Worm (Caenorhabditis elegans) whole organism, L1 larva: ENCODE data around the gene VC5.2.
A peak's percentile ranks its signal among the peaks of the same experiment; 100 is the strongest.

Experiments
- C04F5.9 ChIP-seq: sonication (generic microtip); optimal IDR thresholded peaks from 2 replicates; lab custom pipeline; 2016; ENCODE audit warnings: missing genetic modification characterization, missing compliant biosample characterization
- F16B12.6 ChIP-seq: fragments of 150-350 bp; optimal IDR thresholded peaks from 2 replicates; lab custom pipeline; 2014; ENCODE audit warnings: missing biosample characterization, missing genetic modification characterization
- aly-2 ChIP-seq: fragments of 150-350 bp; optimal IDR thresholded peaks from 2 replicates; lab custom pipeline; 2014; ENCODE audit warnings: missing biosample characterization, missing genetic modification characterization
- blmp-1 ChIP-seq: fragments of 150-350 bp; optimal IDR thresholded peaks from 2 replicates; lab custom pipeline; 2014; ENCODE audit warnings: missing biosample characterization, missing genetic modification characterization
- ceh-88 ChIP-seq: fragments of 200-800 bp; sonication (Bioruptor generic); IDR thresholded peaks from 2 replicates; pipeline ENCODE4 v1.3.6; 2022; ENCODE audit warnings: missing genetic modification characterization, missing compliant biosample characterization
- ceh-90 ChIP-seq: sonication (generic microtip); optimal IDR thresholded peaks from 2 replicates; lab custom pipeline; 2016; ENCODE audit warnings: missing genetic modification characterization, missing compliant biosample characterization
- dpl-1 ChIP-seq, 3 experiments: fragments of 150-350 bp in 2 of 3; sonication (generic microtip) in 1 of 3; optimal IDR thresholded peaks; 2 replicates each; lab custom pipeline; 2014 to 2017; ENCODE audit warnings: missing biosample characterization in 3 of 3, missing genetic modification characterization in 3 of 3, missing genetic modification reagents in 3 of 3
- efl-1 ChIP-seq, 4 experiments: fragments of 150-350 bp; optimal IDR thresholded peaks in 3 of 4; peaks in 1 of 4; 1 replicate in 1 of 4; 2 replicates in 3 of 4; lab custom pipeline; 2014; ENCODE audit warnings: missing biosample characterization in 2 of 4, missing genetic modification characterization in 2 of 4, missing genetic modification reagents in 2 of 4
- efl-3 ChIP-seq: fragments of 200-800 bp; sonication (Bioruptor generic); optimal IDR thresholded peaks from 2 replicates; lab custom pipeline; 2018; ENCODE audit warnings: mild to moderate bottlenecking, missing genetic modification characterization, missing compliant biosample characterization
- egl-13 ChIP-seq: sonication (generic microtip); optimal IDR thresholded peaks from 2 replicates; lab custom pipeline; 2016; ENCODE audit warnings: missing genotype, missing genetic modification reagents, missing genetic modification characterization, missing compliant biosample characterization
- elt-2 ChIP-seq: sonication (generic microtip); optimal IDR thresholded peaks from 2 replicates; lab custom pipeline; 2016; ENCODE audit warnings: missing genetic modification characterization, mild to moderate bottlenecking, inconsistent platforms, missing compliant biosample characterization, missing genetic modification reagents
- elt-3 ChIP-seq, 6 experiments: fragments of 150-350 bp in 1 of 6; sonication (generic microtip); optimal IDR thresholded peaks; 2 replicates each; lab custom pipeline; 2017 to 2018; ENCODE audit warnings: missing biosample characterization in 6 of 6, missing genetic modification characterization in 6 of 6, inconsistent platforms in 1 of 6
- grh-1 ChIP-seq: fragments of 200-800 bp; sonication (Bioruptor generic); IDR thresholded peaks from 2 replicates; pipeline ENCODE4 v1.3.6; 2022; ENCODE audit warnings: missing genetic modification reagents, missing genetic modification characterization, missing compliant biosample characterization
- hlh-17 ChIP-seq: fragments of 200-800 bp; sonication (Bioruptor generic); optimal IDR thresholded peaks from 2 replicates; lab custom pipeline; 2018; ENCODE audit warnings: missing genetic modification characterization, mild to moderate bottlenecking, missing compliant biosample characterization, moderate library complexity, borderline replicate concordance
- hlh-4 ChIP-seq: sonication (generic microtip); optimal IDR thresholded peaks from 2 replicates; lab custom pipeline; 2016; ENCODE audit warnings: mild to moderate bottlenecking, missing genetic modification characterization, missing compliant biosample characterization
- isw-1 ChIP-seq: fragments of 200-800 bp; sonication (Bioruptor generic); IDR thresholded peaks from 2 replicates; pipeline ENCODE4 v1.3.6; 2022; ENCODE audit warnings: missing genetic modification characterization, missing compliant biosample characterization
- jun-1 ChIP-seq: fragments of 150-350 bp; optimal IDR thresholded peaks from 2 replicates; lab custom pipeline; 2014; ENCODE audit warnings: missing biosample characterization, missing genetic modification reagents, missing genetic modification characterization
- lin-13 ChIP-seq: fragments of 150-350 bp; optimal IDR thresholded peaks from 2 replicates; lab custom pipeline; 2014; ENCODE audit warnings: missing biosample characterization, missing genetic modification reagents, missing genetic modification characterization
- lin-14 ChIP-seq: fragments of 200-800 bp; sonication (Bioruptor generic); optimal IDR thresholded peaks from 2 replicates; lab custom pipeline; 2018; ENCODE audit warnings: mild to moderate bottlenecking, missing genetic modification characterization, moderate library complexity, missing compliant biosample characterization
- lin-39 ChIP-seq: fragments of 150-350 bp; optimal IDR thresholded peaks from 2 replicates; lab custom pipeline; 2014; ENCODE audit warnings: missing biosample characterization, missing genetic modification reagents, missing genetic modification characterization
- lir-3 ChIP-seq: sonication (generic microtip); optimal IDR thresholded peaks from 2 replicates; lab custom pipeline; 2016; ENCODE audit warnings: mild to moderate bottlenecking, missing genetic modification characterization, moderate library complexity, missing compliant biosample characterization; ENCODE audit not compliant: poor library complexity
- mef-2 ChIP-seq: fragments of 150-350 bp; optimal IDR thresholded peaks from 2 replicates; lab custom pipeline; 2014; ENCODE audit warnings: missing biosample characterization, missing genetic modification characterization
- nhr-237 ChIP-seq: fragments of 150-350 bp; optimal IDR thresholded peaks from 2 replicates; lab custom pipeline; 2014; ENCODE audit warnings: missing biosample characterization, missing genetic modification characterization
- nhr-47 ChIP-seq: sonication (generic microtip); optimal IDR thresholded peaks from 2 replicates; lab custom pipeline; 2016; ENCODE audit warnings: mild to moderate bottlenecking, missing genetic modification characterization, moderate library complexity, missing compliant biosample characterization
- nhr-84 ChIP-seq: sonication (generic microtip); optimal IDR thresholded peaks from 2 replicates; lab custom pipeline; 2017; ENCODE audit warnings: missing biosample characterization, missing genetic modification characterization
- nhr-85 ChIP-seq: sonication (generic microtip); peaks from one replicate; lab custom pipeline; 2016; ENCODE audit warnings: missing genetic modification characterization, inconsistent platforms, missing compliant biosample characterization
- nhr-90 ChIP-seq: sonication (generic microtip); optimal IDR thresholded peaks from 2 replicates; lab custom pipeline; 2016; ENCODE audit warnings: mild to moderate bottlenecking, missing genetic modification characterization, missing compliant biosample characterization; ENCODE audit not compliant: poor library complexity
- pqm-1 ChIP-seq: sonication (generic microtip); optimal IDR thresholded peaks from 3 replicates; lab custom pipeline; 2017; ENCODE audit warnings: missing biosample characterization, missing genetic modification characterization
- snpc-4 ChIP-seq: fragments of 150-350 bp; optimal IDR thresholded peaks from 2 replicates; lab custom pipeline; 2014; ENCODE audit warnings: missing biosample characterization, missing genetic modification characterization
- swsn-7 ChIP-seq: sonication (generic microtip); optimal IDR thresholded peaks from 2 replicates; lab custom pipeline; 2016; ENCODE audit warnings: missing genetic modification characterization, missing compliant biosample characterization
- tbx-2 ChIP-seq: sonication (generic microtip); optimal IDR thresholded peaks from 2 replicates; lab custom pipeline; 2016; ENCODE audit warnings: missing genetic modification characterization, missing compliant biosample characterization
- tlp-1 ChIP-seq: fragments of 150-350 bp; optimal IDR thresholded peaks from 2 replicates; lab custom pipeline; 2014; ENCODE audit warnings: missing biosample characterization, missing genetic modification characterization
- unc-30 ChIP-seq: sonication (generic microtip); optimal IDR thresholded peaks from 2 replicates; lab custom pipeline; 2017; ENCODE audit warnings: missing biosample characterization, missing genetic modification characterization
- unc-62 ChIP-seq: fragments of 150-350 bp; optimal IDR thresholded peaks from 2 replicates; lab custom pipeline; 2014; ENCODE audit warnings: missing biosample characterization, missing genetic modification reagents, missing genetic modification characterization
- vab-15 ChIP-seq: sonication (generic microtip); optimal IDR thresholded peaks from 2 replicates; lab custom pipeline; 2017; ENCODE audit warnings: missing genotype, mild to moderate bottlenecking, missing genetic modification characterization, missing compliant biosample characterization
- xbp-1 ChIP-seq: sonication (generic microtip); optimal IDR thresholded peaks from 2 replicates; lab custom pipeline; 2016; ENCODE audit warnings: missing genetic modification characterization, missing compliant biosample characterization
- zag-1 ChIP-seq: fragments of 150-350 bp; optimal IDR thresholded peaks from 2 replicates; lab custom pipeline; 2014; ENCODE audit warnings: missing biosample characterization, missing genetic modification characterization
- zip-4 ChIP-seq: fragments of 200-800 bp; sonication (Bioruptor generic); optimal IDR thresholded peaks from 2 replicates; lab custom pipeline; 2018; ENCODE audit warnings: mild to moderate bottlenecking, missing genetic modification characterization, moderate library complexity, missing compliant biosample characterization
- ztf-11 ChIP-seq, 2 experiments: sonication (generic microtip); optimal IDR thresholded peaks; 2 replicates each; lab custom pipeline; 2016 to 2017; ENCODE audit warnings: missing genetic modification characterization in 2 of 2, missing biosample characterization in 1 of 2, missing compliant biosample characterization in 1 of 2

Gene VC5.2

ce11 chrV:7118796-7119195 lies 33.0 kb downstream of the VC5.2 start, which contains the start of gene srx-33:
srx-33 (minus strand) TSS chrV:7118896.
- TF ChIP-seq nhr-237 (tag; lab: Kevin White, UChicago) = no peak
- TF ChIP-seq egl-13 (tag; lab: Kevin White, UChicago) = no peak

ce11 chrV:7120168-7120567 lies 34.4 kb downstream of the VC5.2 start, which contains the start of gene srx-34:
srx-34 (minus strand) TSS chrV:7120268.
- no peak for TF ChIP-seq unc-30 (tag; lab: Kevin White, UChicago)
- no peak for TF ChIP-seq nhr-47
- TF ChIP-seq C04F5.9 (tag; lab: Kevin White, UChicago) = no peak
- TF ChIP-seq zag-1 = no peak
- TF ChIP-seq isw-1 (GFP tag; lab: Robert Waterston, UW) = no peak
- no peak for TF ChIP-seq lin-13 (GFP tag; lab: Kevin White, UChicago)
- TF ChIP-seq lir-3 = no peak
- TF ChIP-seq lin-39 (tag; lab: Kevin White, UChicago) = no peak

- TF ChIP-seq elt-2 (tag; lab: Kevin White, UChicago) = no peak
- no peak for TF ChIP-seq zip-4
- no peak for TF ChIP-seq tbx-2 (tag; lab: Kevin White, UChicago)
- no peak for TF ChIP-seq blmp-1 (tag; lab: Kevin White, UChicago)
- TF ChIP-seq lin-13 (GFP tag; lab: Kevin White, UChicago) = no peak
- no peak for TF ChIP-seq nhr-85 (tag; lab: Kevin White, UChicago)
- TF ChIP-seq snpc-4 (tag; lab: Kevin White, UChicago) = no peak
Observed at ce11 chrV:7123188-7123708, 37.5 kb downstream of the VC5.2 start, which contains the start of gene lmd-5. lmd-5 (plus strand) TSS chrV:7123658.

ce11 chrV:7123979-7124378 lies 38.2 kb downstream of the VC5.2 start:
- no peak for TF ChIP-seq aly-2 (tag; lab: Kevin White, UChicago)
- TF ChIP-seq dpl-1 (GFP tag; optimal IDR thresholded peaks at IDR 0.05; lab: Kevin White, UChicago) = no peak
- no peak for TF ChIP-seq C04F5.9 (tag; lab: Kevin White, UChicago)
- TF ChIP-seq unc-62 = no peak
- no peak for TF ChIP-seq nhr-90 (tag; lab: Kevin White, UChicago)
- TF ChIP-seq nhr-47 = no peak
- TF ChIP-seq ceh-90 = no peak
- no peak for TF ChIP-seq pqm-1 (tag; lab: Kevin White, UChicago)
- TF ChIP-seq vab-15 (tag; lab: Kevin White, UChicago) = no peak
- no peak for TF ChIP-seq hlh-4 (tag; lab: Kevin White, UChicago)
- no peak for TF ChIP-seq lir-3
- TF ChIP-seq ztf-11 (tag; optimal IDR thresholded peaks at IDR 0.05; lab: Kevin White, UChicago) = no peak
- no peak for TF ChIP-seq hlh-17 (GFP tag; lab: Kevin White, UChicago)
- no peak for TF ChIP-seq elt-3 (tag; optimal IDR thresholded peaks at IDR 0.05; lab: Kevin White, UChicago)
- no peak for TF ChIP-seq nhr-85 (tag; lab: Kevin White, UChicago)
- TF ChIP-seq swsn-7 = no peak
- TF ChIP-seq jun-1 (tag; lab: Kevin White, UChicago) = no peak

- TF ChIP-seq efl-1 (optimal IDR thresholded peaks at IDR 0.05; lab: Kevin White, UChicago) (no peak), efl-1 (GFP tag; optimal IDR thresholded peaks at IDR 0.05 in 1 of 2; lab: Kevin White, UChicago) (peak in 1 of 2 experiments; percentile 13), swsn-7 (no peak)
Observed at ce11 chrV:7129460-7129859, 43.7 kb downstream of the VC5.2 start, which contains the start of gene T01C4.8. T01C4.8 (minus strand) TSS chrV:7129560.

ce11 chrV:7130974-7131373 lies 45.2 kb downstream of the VC5.2 start, which contains the start of gene srx-36:
srx-36 (minus strand) TSS chrV:7131074.
- TF ChIP-seq lin-14 (no peak), pqm-1 (tag; lab: Kevin White, UChicago) (no peak), efl-3 (no peak), tlp-1 (tag; lab: Kevin White, UChicago) (no peak), isw-1 (GFP tag; lab: Robert Waterston, UW) (no peak), aly-2 (tag; lab: Kevin White, UChicago) (no peak), xbp-1 (no peak), hlh-4 (tag; lab: Kevin White, UChicago) (no peak), nhr-47 (no peak), swsn-7 (no peak), F16B12.6 (tag; lab: Kevin White, UChicago) (no peak), lin-13 (GFP tag; lab: Kevin White, UChicago) (no peak), nhr-85 (tag; lab: Kevin White, UChicago) (no peak), nhr-84 (tag; lab: Kevin White, UChicago) (no peak), ceh-88 (GFP tag; lab: Robert Waterston, UW) (no peak), mef-2 (no peak), dpl-1 (GFP tag; optimal IDR thresholded peaks at IDR 0.05; lab: Kevin White, UChicago) (no peak), grh-1 (no peak), lin-39 (tag; lab: Kevin White, UChicago) (no peak)
